Worm (Caenorhabditis elegans) whole organism, midembryonic: Measurements from ENCODE around the gene R05F9.11.

Source experiments
- cog-1 ChIP-seq: sonication (generic microtip); optimal IDR thresholded peaks from 2 replicates; lab custom pipeline; 2016; ENCODE audit warnings: missing genetic modification characterization, missing compliant biosample characterization
- flt-1 ChIP-seq: fragments of 200-800 bp; sonication (Bioruptor generic); IDR thresholded peaks from 2 replicates; pipeline ENCODE4 v1.3.6; 2022; ENCODE audit warnings: missing genetic modification characterization, missing compliant biosample characterization
- ref-1 ChIP-seq: fragments of 200-800 bp; sonication (Bioruptor generic); conservative IDR thresholded peaks from 2 replicates; pipeline ENCODE4 v1.3.6; 2022; ENCODE audit warnings: missing genetic modification reagents, missing genetic modification characterization, missing compliant biosample characterization

DNA sequence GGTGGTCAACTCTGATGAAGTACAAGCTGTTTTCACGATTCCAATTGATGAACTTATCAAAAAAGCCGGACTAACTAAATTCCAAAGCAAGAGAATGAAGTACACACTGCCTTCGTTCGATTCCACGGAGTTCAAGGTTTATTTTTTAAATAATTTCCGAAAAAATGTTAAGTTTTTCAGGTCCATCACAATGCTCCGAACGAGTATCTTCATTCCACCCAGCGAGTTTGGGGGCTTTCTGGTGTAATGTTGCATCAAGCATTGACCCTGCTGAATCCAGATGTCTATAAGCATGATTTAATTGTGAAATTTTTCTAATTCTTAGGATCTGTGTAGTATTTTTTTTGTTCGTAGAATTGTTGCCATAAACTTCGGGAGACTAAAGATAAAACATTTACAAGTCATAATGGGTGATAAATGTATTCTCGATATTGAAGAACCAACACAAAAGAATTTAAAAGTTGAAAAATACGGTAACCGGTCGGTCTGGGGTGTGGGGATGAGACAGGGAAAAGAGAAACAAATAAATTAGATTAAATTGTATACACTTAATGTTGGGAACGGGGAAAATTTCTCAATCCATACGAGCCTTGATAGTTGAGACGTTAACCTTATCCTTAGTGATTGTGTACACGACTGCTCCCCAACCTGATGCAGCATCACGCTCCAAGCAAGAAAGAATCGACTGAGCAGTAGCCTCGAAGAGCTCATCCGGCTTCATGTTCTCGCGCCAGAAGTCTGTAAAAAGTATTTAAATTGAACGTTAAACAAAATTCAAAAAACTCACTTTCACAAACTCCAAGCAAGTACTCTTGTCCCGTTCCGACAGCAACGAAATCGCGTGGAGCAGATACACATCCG is 40.3 kb upstream of the R05F9.11 start:
- TF ChIP-seq ref-1 (GFP tag; lab: Robert Waterston, UW) (no peak), cog-1 (tag; lab: Kevin White, UChicago) (no peak), flt-1 (GFP tag; lab: Robert Waterston, UW) (no peak)
